Worm (Caenorhabditis elegans): ENCODE results near the gene nspb-4.

The nspb-4 gene

DNA sequence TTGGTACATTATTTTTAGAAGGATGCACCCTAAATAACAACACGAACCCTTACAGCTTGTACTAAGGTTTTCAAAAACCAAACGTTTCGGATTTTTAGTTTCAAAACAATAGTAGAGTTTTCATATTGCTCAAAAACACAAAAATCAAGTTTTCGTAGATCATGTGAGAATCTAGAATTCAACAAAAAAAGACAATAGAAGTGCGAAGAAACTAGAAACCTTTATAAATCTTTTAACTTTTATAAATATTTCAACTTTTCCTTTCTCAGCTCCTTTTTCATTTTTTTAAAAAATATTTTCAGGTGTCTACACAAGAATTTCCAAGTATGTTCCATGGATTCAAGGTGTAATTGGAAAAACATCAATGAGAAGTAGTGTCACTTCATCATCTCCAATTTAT, 37.6 kb upstream of the nspb-4 start, which contains the start of gene best-9:
best-9 (plus strand) TSS at position 301 of the 400 bp plus-strand sequence.
- TF ChIP-seq ces-1 (GFP tag; optimal IDR thresholded peaks at IDR 0.05) (no peak), hlh-1 (tag; optimal IDR thresholded peaks at IDR 0.05) (no peak), elt-3 (tag; optimal IDR thresholded peaks at IDR 0.05) (no peak), nhr-2 (tag; optimal IDR thresholded peaks at IDR 0.05) (no peak), tbx-8 (GFP tag; optimal IDR thresholded peaks at IDR 0.05) (no peak), lsy-2 (tag; optimal IDR thresholded peaks at IDR 0.05) (no peak), pha-4 (tag; optimal IDR thresholded peaks at IDR 0.05) (no peak), snpc-4 (tag; optimal IDR thresholded peaks at IDR 0.05) (no peak), nhr-237 (tag; optimal IDR thresholded peaks at IDR 0.05) (no peak), blmp-1 (tag; optimal IDR thresholded peaks at IDR 0.05) (no peak), nhr-28 (tag; optimal IDR thresholded peaks at IDR 0.05) (no peak), unc-39 (tag; optimal IDR thresholded peaks at IDR 0.05) (no peak), ceh-83 (GFP tag; optimal IDR thresholded peaks at IDR 0.05) (no peak), zip-8 (tag; optimal IDR thresholded peaks at IDR 0.05) (no peak)

DNA sequence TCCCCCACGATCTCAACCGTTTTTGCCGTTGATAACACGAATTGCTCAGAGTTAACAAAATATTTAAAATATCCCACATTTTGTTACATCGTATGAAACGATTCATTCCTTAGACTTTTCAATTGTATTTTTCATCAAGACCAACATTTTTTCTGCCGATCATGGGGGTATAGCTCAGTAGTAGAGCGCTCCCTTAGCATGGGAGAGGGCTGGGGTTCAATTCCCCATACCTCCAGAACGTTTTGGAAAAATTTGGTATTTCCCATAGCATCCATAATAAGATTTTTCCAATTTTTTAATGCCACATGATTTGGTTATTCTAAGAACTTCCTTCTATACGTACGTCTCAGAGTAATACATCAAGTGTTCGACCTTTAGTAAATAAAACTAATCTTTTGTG, 36.0 kb upstream of the nspb-4 start:
- no peak for TF ChIP-seq flh-1 (GFP tag; optimal IDR thresholded peaks at IDR 0.05)
- no peak for TF ChIP-seq mls-2 (tag; optimal IDR thresholded peaks at IDR 0.05)
- no peak for TF ChIP-seq lsy-2 (tag; optimal IDR thresholded peaks at IDR 0.05)
- no peak for TF ChIP-seq lin-32 (GFP tag; optimal IDR thresholded peaks at IDR 0.05)
- TF ChIP-seq mab-5 (tag; optimal IDR thresholded peaks at IDR 0.05) = no peak
- no peak for TF ChIP-seq unc-62 (GFP tag; optimal IDR thresholded peaks at IDR 0.05)
- no peak for TF ChIP-seq sem-2 (GFP tag; optimal IDR thresholded peaks at IDR 0.05)
- TF ChIP-seq nhr-12 (tag; optimal IDR thresholded peaks at IDR 0.05) = no peak
- TF ChIP-seq ham-2 (GFP tag; optimal IDR thresholded peaks at IDR 0.05) = no peak

DNA sequence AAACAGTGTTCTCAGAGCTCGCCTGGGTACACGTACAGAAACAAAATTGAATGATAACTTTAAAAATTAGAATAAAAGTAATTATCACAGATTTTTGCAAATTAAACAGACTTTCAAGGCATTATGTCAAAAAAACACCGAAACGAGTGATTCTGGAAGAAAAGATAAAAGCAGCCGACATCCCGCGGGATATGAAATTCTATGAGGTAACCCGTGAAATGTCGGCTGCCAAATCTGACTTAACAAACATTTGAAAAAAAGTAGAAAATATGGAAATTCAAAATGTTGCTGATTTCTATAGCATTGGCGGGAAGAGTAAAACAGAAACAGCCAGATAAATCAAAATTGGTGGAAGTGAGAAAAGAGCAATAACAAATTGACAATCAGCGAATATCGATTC, 32.4 kb upstream of the nspb-4 start:
- TF ChIP-seq zip-8 (tag; optimal IDR thresholded peaks at IDR 0.05) = no peak
- TF ChIP-seq bed-3 (GFP tag; optimal IDR thresholded peaks at IDR 0.05) = no peak
- no peak for TF ChIP-seq unc-120 (tag; optimal IDR thresholded peaks at IDR 0.05; ENCODE audit: poor library complexity, severe bottlenecking)
- TF ChIP-seq pha-4 (tag; optimal IDR thresholded peaks at IDR 0.05) = no peak
- TF ChIP-seq blmp-1 (tag; optimal IDR thresholded peaks at IDR 0.05) = no peak
- TF ChIP-seq elt-3 (tag; optimal IDR thresholded peaks at IDR 0.05) = no peak
- TF ChIP-seq ceh-43 (GFP tag; optimal IDR thresholded peaks at IDR 0.05) = no peak
- TF ChIP-seq ceh-39 (tag; optimal IDR thresholded peaks at IDR 0.05) = no peak
- TF ChIP-seq ces-1 (GFP tag; optimal IDR thresholded peaks at IDR 0.05) = no peak
- no peak for TF ChIP-seq lin-13 (tag; optimal IDR thresholded peaks at IDR 0.05)
- TF ChIP-seq snpc-4 (tag; optimal IDR thresholded peaks at IDR 0.05) = no peak
- TF ChIP-seq unc-62 (GFP tag; optimal IDR thresholded peaks at IDR 0.05) = no peak
- TF ChIP-seq ztf-11 (tag; optimal IDR thresholded peaks at IDR 0.05) = no peak
- no peak for TF ChIP-seq mep-1 (tag; optimal IDR thresholded peaks at IDR 0.05)
- no peak for TF ChIP-seq nhr-237 (tag; optimal IDR thresholded peaks at IDR 0.05)
- no peak for TF ChIP-seq flh-1 (GFP tag; optimal IDR thresholded peaks at IDR 0.05)
- TF ChIP-seq M03D4.4 (tag; optimal IDR thresholded peaks at IDR 0.05) = no peak
- no peak for TF ChIP-seq sem-2 (GFP tag; optimal IDR thresholded peaks at IDR 0.05)
- TF ChIP-seq hlh-1 (tag; optimal IDR thresholded peaks at IDR 0.05) = no peak

DNA sequence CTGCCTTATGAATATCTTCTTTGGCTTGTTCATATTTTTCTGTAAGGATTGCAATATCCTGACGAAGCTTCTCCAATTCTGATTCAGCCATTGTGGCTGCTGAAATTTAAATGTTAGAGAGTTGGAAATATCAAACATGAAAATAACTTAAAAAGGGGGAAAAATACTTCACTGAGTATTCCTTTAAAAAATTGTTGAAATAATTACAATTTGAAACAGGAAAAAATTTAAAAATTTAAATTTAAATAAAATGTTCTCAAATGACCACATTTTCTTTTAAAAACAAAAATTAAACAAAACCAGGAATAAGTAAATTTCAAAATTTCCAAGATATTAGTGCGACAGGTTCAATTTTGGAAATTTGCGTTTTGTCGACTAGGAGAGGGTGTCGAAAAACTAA, 25.8 kb upstream of the nspb-4 start, which contains the start of gene bicd-1:
bicd-1 (minus strand) TSS at position 101 of the 400 bp plus-strand sequence.
- no peak for TF ChIP-seq ceh-43 (GFP tag; optimal IDR thresholded peaks at IDR 0.05)
- no peak for TF ChIP-seq drap-1 (GFP tag; optimal IDR thresholded peaks at IDR 0.05)
- TF ChIP-seq nhr-76 (tag; optimal IDR thresholded peaks at IDR 0.05) = no peak
- TF ChIP-seq pha-4 (tag; optimal IDR thresholded peaks at IDR 0.05) = no peak
- TF ChIP-seq sptf-1 (tag; optimal IDR thresholded peaks at IDR 0.05) = no peak
- no peak for TF ChIP-seq ces-1 (GFP tag; optimal IDR thresholded peaks at IDR 0.05)
- no peak for TF ChIP-seq flh-1 (GFP tag; optimal IDR thresholded peaks at IDR 0.05)
- no peak for TF ChIP-seq unc-39 (tag; optimal IDR thresholded peaks at IDR 0.05)
- no peak for TF ChIP-seq nhr-28 (tag; optimal IDR thresholded peaks at IDR 0.05)
- no peak for TF ChIP-seq tbx-8 (GFP tag; optimal IDR thresholded peaks at IDR 0.05)
- no peak for TF ChIP-seq mab-5 (tag; optimal IDR thresholded peaks at IDR 0.05)
- no peak for TF ChIP-seq zip-8 (tag; optimal IDR thresholded peaks at IDR 0.05)
- no peak for TF ChIP-seq snpc-4 (tag; optimal IDR thresholded peaks at IDR 0.05)
- no peak for TF ChIP-seq mep-1 (tag; optimal IDR thresholded peaks at IDR 0.05)
- TF ChIP-seq ham-2 (GFP tag; optimal IDR thresholded peaks at IDR 0.05) = no peak
- TF ChIP-seq M03D4.4 (tag; optimal IDR thresholded peaks at IDR 0.05) = no peak
- no peak for TF ChIP-seq lin-32 (GFP tag; optimal IDR thresholded peaks at IDR 0.05)
- TF ChIP-seq nhr-2 (tag; optimal IDR thresholded peaks at IDR 0.05) = no peak

Measured in whole organism, mixed stage, embryonic.